Fruit fly (Drosophila melanogaster): ENCODE results near the gene kst.

Gene kst

DNA sequence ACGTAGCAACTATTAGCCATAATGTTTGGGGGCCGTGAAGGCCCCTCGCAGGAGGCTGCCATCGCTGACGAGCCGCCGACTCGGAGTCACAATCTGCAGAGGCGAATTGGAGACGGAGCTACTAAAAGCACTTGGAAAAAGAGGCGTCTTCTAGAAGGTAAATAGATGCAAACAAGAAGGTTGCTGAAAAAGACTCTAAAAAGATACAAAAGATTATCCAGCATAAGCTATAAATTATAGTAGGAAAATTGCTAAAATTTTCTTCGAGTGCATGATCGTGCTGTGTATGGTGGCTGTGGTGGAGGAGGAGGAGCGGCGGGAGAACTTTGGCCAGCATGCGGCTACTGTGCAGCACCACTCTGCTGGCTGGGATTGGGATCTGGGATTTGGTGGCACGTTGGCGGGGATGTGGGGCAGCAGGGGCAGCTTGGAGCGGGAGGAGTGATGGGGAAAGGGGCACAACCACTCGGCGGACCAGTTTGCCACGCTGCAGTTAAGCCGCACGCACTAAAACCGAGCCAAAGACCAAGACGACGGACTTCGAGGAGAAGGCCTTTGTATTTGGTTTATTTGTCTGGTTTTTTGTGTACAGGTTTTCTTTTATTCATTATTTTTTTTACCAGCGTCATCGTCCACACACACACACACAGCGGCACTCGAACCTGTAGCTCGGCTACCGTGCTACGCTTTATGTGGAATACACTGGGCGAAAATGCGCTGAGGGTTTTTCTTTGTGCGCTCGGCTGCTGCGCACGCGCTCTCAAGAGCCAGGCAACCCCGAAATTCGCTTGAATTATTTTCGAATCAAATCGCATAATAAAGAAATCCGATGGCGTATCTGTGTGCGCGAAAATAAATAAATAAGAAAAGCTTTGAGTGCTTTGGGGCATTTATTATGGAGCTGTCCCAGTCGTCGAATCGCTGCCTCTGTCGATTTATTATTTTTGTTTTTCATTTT is 52.3 kb downstream of the kst start (continued):
- TF ChIP-seq CG6689 (GFP tag; IDR thresholded peaks at IDR 0.05) (peak; percentile 8; the same call in 1 of the 2 replicates), CG8290 (GFP tag; optimal IDR thresholded peaks at IDR 0.05) (no peak), CG8290 (tag; optimal IDR thresholded peaks at IDR 0.05) (peak in 1 of 2 experiments; percentile 25), prd (optimal IDR thresholded peaks at IDR 0.05) (no peak), prd (GFP tag; IDR thresholded peaks at IDR 0.05) (peak; percentile 24; the same call in 1 of the 3 replicates), ken (GFP tag; IDR thresholded peaks at IDR 0.05) (peak; percentile 31; the same call in 1 of the 3 replicates), CG11247 (GFP tag; IDR thresholded peaks at IDR 0.05) (peak; percentile 29; the same call in 1 of the 2 replicates), cad (GFP tag; optimal IDR thresholded peaks at IDR 0.05) (no peak), CG2712 (tag; optimal IDR thresholded peaks at IDR 0.05) (peak; percentile 28), corto (GFP tag; optimal IDR thresholded peaks at IDR 0.05) (peak; percentile 74), CG7928 (GFP tag; optimal IDR thresholded peaks at IDR 0.05) (no peak), CG12299 (tag; optimal IDR thresholded peaks at IDR 0.05) (peak; percentile 17), Ets65A (GFP tag) (peak; percentile 38), wdn (GFP tag; IDR thresholded peaks at IDR 0.05) (0 out of 2 replicates have a peak, but pooled peaks have one; percentile 7), Med (GFP tag) (peak; percentile 68), jumu (GFP tag; optimal IDR thresholded peaks at IDR 0.05) (no peak), CG3847 (GFP tag; IDR thresholded peaks at IDR 0.05) (no peak), bowl (GFP tag; IDR thresholded peaks at IDR 0.05) (peak; percentile 77), CG4730 (GFP tag; IDR thresholded peaks at IDR 0.05) (0 out of 2 replicates have a peak, but pooled peaks have one; percentile 16), fd102C (GFP tag; optimal IDR thresholded peaks at IDR 0.05) (no peak), zf30C (GFP tag; optimal IDR thresholded peaks at IDR 0.05) (peak; percentile 80), Mrtf (GFP tag; IDR thresholded peaks at IDR 0.05) (peak; percentile 19; the same call in 2 of the 3 replicates), fu2 (GFP tag; optimal IDR thresholded peaks at IDR 0.05) (no peak), h (optimal IDR thresholded peaks at IDR 0.05) (peak; percentile 20), CG5953 (GFP tag; IDR thresholded peaks at IDR 0.05) (peak; percentile 24; the same call in 1 of the 2 replicates), Drgx (GFP tag; IDR thresholded peaks at IDR 0.05) (peak; percentile 91), chif (GFP tag; optimal IDR thresholded peaks at IDR 0.05) (peak in 1 of 2 experiments; percentile 5), row (GFP tag; IDR thresholded peaks at IDR 0.05) (0 out of 3 replicates have a peak, but pooled peaks have one; percentile 33), CG4707 (GFP tag; optimal IDR thresholded peaks at IDR 0.05) (no peak), CG32532 (GFP tag; IDR thresholded peaks at IDR 0.05) (0 out of 2 replicates have a peak, but pooled peaks have one; percentile 26), Gsc (GFP tag; IDR thresholded peaks at IDR 0.05) (peak; percentile 17; the same call in 1 of the 2 replicates), ranshi (GFP tag; IDR thresholded peaks at IDR 0.05) (peak; percentile 17; the same call in 1 of the 2 replicates), lov (optimal IDR thresholded peaks at IDR 0.05) (no peak), lov (GFP tag; IDR thresholded peaks at IDR 0.05) (peak; percentile 64; the same call in 2 of the 3 replicates), ttk (GFP tag; IDR thresholded peaks at IDR 0.05) (peak; percentile 11; the same call in 1 of the 2 replicates), ara (GFP tag; IDR thresholded peaks at IDR 0.05) (peak; percentile 71), vfl (GFP tag; optimal IDR thresholded peaks at IDR 0.05) (no peak), pros (GFP tag; optimal IDR thresholded peaks at IDR 0.05) (peak; percentile 40), sisA (GFP tag; IDR thresholded peaks at IDR 0.05) (peak; percentile 31), bcd (GFP tag; optimal IDR thresholded peaks at IDR 0.05) (no peak), lbe (GFP tag; optimal IDR thresholded peaks at IDR 0.05) (peak; percentile 70), CG10366 (GFP tag; IDR thresholded peaks at IDR 0.05) (peak; percentile 40; the same call in 1 of the 2 replicates), B-H1 (GFP tag; IDR thresholded peaks at IDR 0.05) (0 out of 3 replicates have a peak, but pooled peaks have one; percentile 11), chm (GFP tag; IDR thresholded peaks at IDR 0.05) (peak; percentile 57; the same call in 1 of the 2 replicates), mirr (GFP tag; optimal IDR thresholded peaks at IDR 0.05) (no peak), bsh (GFP tag; optimal IDR thresholded peaks at IDR 0.05) (peak in 1 of 2 experiments; percentile 44), CG12071 (GFP tag; optimal IDR thresholded peaks at IDR 0.05) (peak; percentile 27), CG10321 (GFP tag; IDR thresholded peaks at IDR 0.05) (0 out of 2 replicates have a peak, but pooled peaks have one; percentile 15), H15 (GFP tag; IDR thresholded peaks at IDR 0.05) (peak; percentile 20; the same call in 1 of the 3 replicates), Rx (GFP tag; IDR thresholded peaks at IDR 0.05) (peak; percentile 36)
